Fruit fly (Drosophila melanogaster) whole organism, wandering third instar larva: ENCODE data around the gene rdx.

Experiments
- Abd-B ChIP-seq: fragments of >200 bp; optimal IDR thresholded peaks from 2 replicates; lab custom pipeline; 2017; ENCODE audit warnings: missing biosample characterization, missing genetic modification characterization
- CG9705 ChIP-seq: fragments of 200-800 bp; sonication (Bioruptor generic); optimal IDR thresholded peaks from 2 replicates; lab custom pipeline; 2018; ENCODE audit warnings: missing biosample characterization, mild to moderate bottlenecking, missing genetic modification characterization
- dl ChIP-seq, 2 experiments: fragments of 175-275, 200-275 bp in 1 of 2; fragments of 200-275 bp in 1 of 2; sonication (Bioruptor generic); optimal IDR thresholded peaks; lab custom pipeline; 2018; ENCODE audit warnings: mild to moderate bottlenecking in 2 of 2, missing biosample characterization in 2 of 2, missing genetic modification characterization in 2 of 2, moderate library complexity in 2 of 2; ENCODE audit not compliant: partially characterized antibody in 2 of 2, insufficient read depth in 1 of 2
- h ChIP-seq: fragments of 200-800 bp; sonication (Bioruptor generic); optimal IDR thresholded peaks from 3 replicates; lab custom pipeline; 2016; ENCODE audit warnings: missing biosample characterization, mild to moderate bottlenecking, missing genetic modification characterization
- psq ChIP-seq: fragments of 200-800 bp; sonication (Bioruptor generic); optimal IDR thresholded peaks from 3 replicates; lab custom pipeline; 2017; ENCODE audit warnings: missing biosample characterization, mild to moderate bottlenecking, missing genetic modification characterization, moderate library complexity
- sv ChIP-seq: fragments of 200-800 bp; sonication (Bioruptor generic); optimal IDR thresholded peaks from 3 replicates; lab custom pipeline; 2016; ENCODE audit warnings: missing biosample characterization, missing genetic modification characterization

DNA sequence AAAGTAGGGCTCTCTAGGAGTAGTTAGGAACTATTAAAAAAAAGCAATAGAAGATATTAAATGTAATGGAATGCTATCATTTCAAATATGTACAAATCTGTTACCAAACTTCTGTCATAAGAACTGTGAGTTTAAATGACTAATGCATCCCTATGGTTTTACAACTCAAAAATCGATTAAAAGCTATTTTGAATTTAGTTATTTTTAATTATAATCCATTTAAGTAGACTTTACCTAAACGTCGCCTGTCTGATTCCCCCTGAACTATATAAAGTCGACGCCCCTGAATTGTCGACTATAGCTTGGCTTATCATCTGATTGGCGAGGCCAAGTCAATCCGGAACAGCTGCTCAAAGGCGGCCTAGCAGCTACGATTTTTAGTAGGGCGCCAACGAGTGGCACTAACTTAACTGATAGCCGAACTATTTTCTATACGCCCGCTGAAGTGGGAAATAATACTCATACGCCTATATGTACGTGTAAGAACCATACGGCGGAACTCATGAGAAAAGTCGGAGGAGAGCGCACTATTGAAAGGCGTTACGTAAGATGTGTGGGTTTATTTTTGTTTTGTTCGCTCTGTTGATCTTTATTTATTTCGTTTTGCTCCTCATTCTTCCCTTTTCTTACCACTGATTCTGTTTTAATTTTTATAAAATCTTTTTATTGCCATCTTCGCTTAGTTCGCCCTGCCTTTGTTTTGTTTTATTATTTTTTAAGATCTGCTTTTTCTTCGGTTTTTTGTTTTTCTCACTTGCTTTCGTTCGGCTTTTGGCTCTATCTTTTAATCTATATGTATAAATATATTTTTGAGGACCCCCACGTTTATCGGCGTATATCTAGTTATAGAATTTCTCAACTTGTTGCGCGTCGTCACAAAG is 30.4 kb upstream of the rdx start:
- TF ChIP-seq Abd-B (GFP tag; lab: Kevin White, UChicago) = no peak
- TF ChIP-seq sv (GFP tag; lab: Kevin White, UChicago) = no peak
- TF ChIP-seq dl (GFP tag; optimal IDR thresholded peaks at IDR 0.05; lab: Kevin White, UChicago; ENCODE audit: insufficient read depth in 1 of 2, partially characterized antibody in 2 of 2) = no peak
- TF ChIP-seq h (GFP tag; lab: Kevin White, UChicago) = peak; percentile 68
- TF ChIP-seq psq (GFP tag; lab: Kevin White, UChicago) = no peak
- no peak for TF ChIP-seq CG9705 (GFP tag; lab: Kevin White, UChicago)
